Worm (Caenorhabditis elegans) whole organism, L4/young adult: ENCODE results near the gene C25D7.10.

Source experiments
- W03F9.2 ChIP-seq: fragments of 150-350 bp; optimal IDR thresholded peaks from 2 replicates; lab custom pipeline; 2014; ENCODE audit warnings: missing biosample characterization, missing genetic modification characterization
- dao-5 ChIP-seq: sonication (generic microtip); optimal IDR thresholded peaks from 2 replicates; lab custom pipeline; 2016; ENCODE audit warnings: missing genotype, missing genetic modification characterization, moderate library complexity, missing compliant biosample characterization
- him-1 ChIP-seq: sonication (generic microtip); optimal IDR thresholded peaks from 2 replicates; lab custom pipeline; 2016; ENCODE audit warnings: missing genotype, missing genetic modification reagents, missing genetic modification characterization, missing compliant biosample characterization

DNA sequence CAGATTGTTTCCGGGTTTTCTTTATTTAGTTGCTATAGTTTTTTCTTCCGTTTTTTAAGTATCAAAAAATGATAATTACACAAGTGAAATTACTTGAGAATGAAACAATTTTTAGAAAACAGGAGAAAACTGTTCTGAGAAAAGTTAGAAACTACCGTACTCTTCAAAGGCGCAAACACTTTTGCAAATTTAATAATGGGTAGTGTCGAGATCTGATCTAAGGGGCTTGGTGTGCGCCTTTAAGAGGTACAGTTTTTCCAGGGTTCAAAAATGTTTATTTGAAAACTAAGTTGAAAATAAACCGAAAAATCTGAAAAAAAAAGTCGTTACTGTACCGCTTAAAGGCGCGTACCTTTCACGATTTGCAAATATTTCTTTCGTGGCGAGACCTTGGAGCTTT lies 6.7 kb upstream of the C25D7.10 start:
- no peak for TF ChIP-seq W03F9.2 (tag; lab: Kevin White, UChicago)
- TF ChIP-seq him-1 (tag; lab: Kevin White, UChicago): no peak
- TF ChIP-seq dao-5 (tag; lab: Kevin White, UChicago): no peak
